Fruit fly (Drosophila melanogaster) whole organism, embryonic: ENCODE data around the gene CG6356.

ENCODE experiments used
- CG17328 ChIP-seq: fragments of 200-800 bp; sonication (Bioruptor generic); IDR thresholded peaks from 2 replicates; pipeline ENCODE4 v1.3.6; 2022; ENCODE audit warnings: missing biosample characterization, missing genetic modification characterization
- CG17829 ChIP-seq: fragments of 200-800 bp; optimal IDR thresholded peaks from 2 replicates; lab custom pipeline; 2019; ENCODE audit warnings: missing biosample characterization, mild to moderate bottlenecking, missing genetic modification characterization, moderate library complexity
- CG17912 ChIP-seq: fragments of 200-800 bp; sonication (Bioruptor generic); optimal IDR thresholded peaks from 2 replicates; lab custom pipeline; 2018; ENCODE audit warnings: missing biosample characterization, mild to moderate bottlenecking, missing genetic modification characterization
- ERR ChIP-seq: fragments of 200-800 bp; sonication (Bioruptor generic); optimal IDR thresholded peaks from 2 replicates; lab custom pipeline; 2016; ENCODE audit warnings: missing biosample characterization, missing genetic modification characterization
- Fer1 ChIP-seq: fragments of 200-800 bp; sonication (Bioruptor generic); optimal IDR thresholded peaks from 2 replicates; lab custom pipeline; 2017; ENCODE audit warnings: missing biosample characterization, mild to moderate bottlenecking, missing genetic modification characterization
- Med ChIP-seq: fragments of 200-800 bp; sonication (Bioruptor generic); peaks from one replicate; lab custom pipeline; 2016; ENCODE audit warnings: missing biosample characterization, missing genetic modification characterization, mild to moderate bottlenecking, inconsistent platforms, moderate library complexity
- Nf-YB ChIP-seq: fragments of 200-800 bp; sonication (Bioruptor generic); optimal IDR thresholded peaks from 3 replicates; lab custom pipeline; 2019; ENCODE audit warnings: missing biosample characterization, mild to moderate bottlenecking, missing genetic modification characterization, moderate library complexity
- PHDP ChIP-seq: fragments of 200-800 bp; sonication (Bioruptor generic); optimal IDR thresholded peaks from 3 replicates; lab custom pipeline; 2018; ENCODE audit warnings: missing biosample characterization, mild to moderate bottlenecking, missing genetic modification characterization, moderate library complexity
- Sry-β ChIP-seq: fragments of 200-800 bp; sonication (Bioruptor generic); optimal IDR thresholded peaks from 2 replicates; lab custom pipeline; 2018; ENCODE audit warnings: missing biosample characterization, mild to moderate bottlenecking, missing genetic modification characterization, moderate library complexity
- gcm ChIP-seq: fragments of 200-800 bp; sonication (Bioruptor generic); optimal IDR thresholded peaks from 2 replicates; lab custom pipeline; 2019; ENCODE audit warnings: missing biosample characterization, mild to moderate bottlenecking, missing genetic modification characterization, moderate library complexity
- row ChIP-seq: fragments of 200-800 bp; sonication (Bioruptor generic); IDR thresholded peaks from 3 replicates; pipeline ENCODE4 v1.3.6; 2022; ENCODE audit warnings: missing biosample characterization, missing genetic modification characterization
- slou ChIP-seq: fragments of 200-800 bp; sonication (Bioruptor generic); optimal IDR thresholded peaks from 3 replicates; lab custom pipeline; 2016; ENCODE audit warnings: missing biosample characterization, missing genetic modification characterization

DNA sequence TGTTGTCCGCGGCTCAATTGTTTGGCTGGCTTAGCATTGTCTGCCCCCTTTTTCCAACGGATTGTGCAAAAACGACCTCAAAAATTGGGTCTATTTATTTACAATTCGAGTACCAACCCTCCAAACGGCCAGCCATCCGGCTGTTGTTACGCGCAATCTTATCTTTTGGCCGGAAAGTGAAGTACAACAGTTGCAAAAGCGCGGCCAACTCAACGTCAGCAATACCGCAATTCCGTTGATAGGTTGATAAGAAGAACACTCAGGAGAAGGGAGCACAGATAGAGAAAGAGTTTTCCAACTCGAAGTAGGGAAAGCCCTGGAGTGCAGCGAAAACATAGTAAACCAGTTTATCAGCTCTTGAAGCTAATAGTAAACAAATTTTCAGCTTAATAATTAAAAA is 13.2 kb downstream of the CG6356 start:
- TF ChIP-seq row (GFP tag; lab: Robert Waterston, UW) (no peak), Med (no peak), CG17912 (GFP tag; lab: Kevin White, UChicago) (no peak), Sry-β (GFP tag; lab: Kevin White, UChicago) (no peak), PHDP (no peak), CG17829 (tag; lab: Kevin White, UChicago) (no peak), Nf-YB (GFP tag; lab: Kevin White, UChicago) (no peak), CG17328 (GFP tag; lab: Robert Waterston, UW) (no peak), slou (no peak), Fer1 (GFP tag; lab: Kevin White, UChicago) (no peak), ERR (GFP tag; lab: Kevin White, UChicago) (no peak), gcm (no peak)
